Fruit fly (Drosophila melanogaster): ENCODE data around the gene CG13312.

Gene CG13312

DNA sequence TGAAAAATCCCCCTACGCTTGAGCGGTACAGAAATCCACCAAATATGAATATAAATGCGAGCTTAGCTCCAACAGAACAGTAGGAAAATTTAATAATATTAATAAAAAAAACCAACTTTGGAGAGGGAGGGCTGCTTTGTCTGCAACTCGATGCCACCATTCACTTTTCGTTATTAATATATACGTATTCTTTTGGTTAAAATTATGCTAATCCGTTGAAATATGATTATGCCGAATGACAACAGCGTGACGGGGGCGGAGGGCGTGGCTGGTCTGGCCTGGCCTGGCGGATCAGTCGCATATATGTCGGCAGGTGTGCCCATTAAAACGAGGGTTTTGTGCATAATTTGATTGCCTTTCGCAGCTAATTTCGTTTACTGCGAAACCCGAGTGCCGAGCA is 28.4 kb upstream of the CG13312 start:
- TF ChIP-seq usp (GFP tag; optimal IDR thresholded peaks at IDR 0.05) (no peak), Dll (optimal IDR thresholded peaks at IDR 0.05) (no peak), CG8478 (optimal IDR thresholded peaks at IDR 0.05) (no peak), pan (optimal IDR thresholded peaks at IDR 0.05) (no peak), EcR (GFP tag; optimal IDR thresholded peaks at IDR 0.05) (no peak), psq (optimal IDR thresholded peaks at IDR 0.05) (no peak)

DNA sequence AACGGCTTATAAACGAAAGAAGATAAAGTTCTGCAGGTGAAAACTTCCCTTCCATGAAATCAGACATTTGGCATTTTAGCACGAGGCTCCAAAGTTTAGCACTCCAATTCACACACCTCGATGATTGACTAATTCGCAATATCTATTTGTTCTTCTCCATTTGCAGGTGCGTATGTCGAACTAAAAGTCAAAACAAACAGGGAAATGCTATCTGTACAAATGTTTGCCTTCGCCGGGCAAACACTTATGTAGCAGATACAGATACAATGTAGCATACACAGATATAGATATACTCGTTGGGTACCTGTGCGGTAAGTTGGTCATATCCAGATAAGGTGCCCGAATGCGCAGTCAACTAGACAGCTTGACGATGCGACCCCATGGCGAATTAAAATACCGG is 27.9 kb upstream of the CG13312 start:
- TF ChIP-seq EcR (GFP tag; optimal IDR thresholded peaks at IDR 0.05) (no peak), Dll (optimal IDR thresholded peaks at IDR 0.05) (no peak), pan (optimal IDR thresholded peaks at IDR 0.05) (no peak)

DNA sequence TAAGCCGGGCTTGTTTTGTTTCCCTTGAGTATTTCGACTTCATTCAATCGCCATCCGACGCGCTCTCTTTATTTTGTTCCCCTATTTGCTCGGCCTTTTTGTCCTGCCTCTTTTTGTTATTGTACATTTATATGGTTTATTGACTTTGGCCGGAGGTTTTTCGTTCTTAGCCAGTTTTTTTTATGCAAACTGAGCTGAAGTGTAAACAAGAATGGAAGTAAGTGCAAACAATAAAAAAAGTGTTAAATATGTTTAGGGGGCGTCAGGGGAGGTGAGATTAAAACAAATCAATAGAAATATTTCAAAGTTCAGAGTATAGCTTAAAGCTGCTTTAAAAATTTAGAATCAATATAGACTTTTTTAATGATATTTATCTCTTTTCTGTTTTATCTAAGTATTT is 27.5 kb upstream of the CG13312 start:
- no peak for TF ChIP-seq usp (GFP tag; optimal IDR thresholded peaks at IDR 0.05)
- TF ChIP-seq Dll (optimal IDR thresholded peaks at IDR 0.05), result no peak
- no peak for TF ChIP-seq psq (optimal IDR thresholded peaks at IDR 0.05)
- no peak for TF ChIP-seq CG8478 (optimal IDR thresholded peaks at IDR 0.05)
- TF ChIP-seq pan (optimal IDR thresholded peaks at IDR 0.05), result no peak
- TF ChIP-seq EcR (GFP tag; optimal IDR thresholded peaks at IDR 0.05), result no peak

DNA sequence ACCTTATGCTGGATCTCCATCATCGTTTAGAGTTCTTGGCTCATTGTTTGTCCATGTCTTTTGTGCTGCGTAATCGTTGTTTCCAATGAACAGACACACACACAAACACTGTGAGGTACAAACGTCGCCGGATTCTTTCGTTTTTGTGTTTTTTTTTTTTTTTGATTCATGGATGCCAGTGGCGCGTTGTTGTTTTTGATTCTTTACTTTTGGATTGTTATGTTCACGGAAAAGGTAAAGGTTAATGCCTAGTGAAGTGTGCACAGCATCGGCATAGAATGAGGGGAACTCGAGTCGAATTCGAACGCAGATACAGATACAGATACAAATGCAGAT is 26.4 kb upstream of the CG13312 start:
- TF ChIP-seq CG8478 (optimal IDR thresholded peaks at IDR 0.05), result no peak
- TF ChIP-seq Dll (optimal IDR thresholded peaks at IDR 0.05), result no peak
- TF ChIP-seq pan (optimal IDR thresholded peaks at IDR 0.05), result no peak
- no peak for TF ChIP-seq usp (GFP tag; optimal IDR thresholded peaks at IDR 0.05)
- no peak for TF ChIP-seq EcR (GFP tag; optimal IDR thresholded peaks at IDR 0.05)
- TF ChIP-seq psq (optimal IDR thresholded peaks at IDR 0.05), result no peak

DNA sequence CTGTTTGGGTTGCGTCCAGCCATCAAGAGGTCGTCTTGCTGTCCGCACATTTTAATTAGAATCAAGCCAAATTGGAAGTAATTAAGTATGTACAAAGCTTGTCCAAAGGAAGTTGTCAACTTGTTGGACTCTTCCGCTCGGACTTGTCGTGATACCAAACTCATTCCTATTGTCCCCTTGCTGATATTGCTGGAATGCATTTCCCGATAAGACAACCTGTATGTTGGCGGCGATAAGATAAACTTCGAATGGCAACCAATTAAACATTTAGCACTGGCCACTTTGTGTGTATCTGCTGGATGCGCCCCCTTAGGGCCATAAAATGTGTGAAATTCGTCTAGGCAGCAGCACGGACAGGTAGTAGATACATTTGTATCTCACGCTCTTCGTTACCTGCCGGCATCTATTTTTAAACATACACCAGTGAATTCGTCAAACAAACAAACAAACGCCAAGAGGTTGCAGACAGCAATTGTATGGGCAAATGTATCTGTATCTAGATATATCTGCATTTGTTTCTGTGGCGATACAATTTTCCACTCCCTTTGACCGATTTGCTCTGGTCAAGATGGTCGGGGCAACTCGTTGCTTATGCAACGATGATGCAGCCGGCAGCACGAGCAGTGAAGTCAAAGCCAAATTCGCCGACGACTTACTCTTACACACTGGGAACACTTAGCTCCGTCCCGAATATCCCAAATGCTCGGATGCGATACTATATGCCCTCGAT is 25.9 kb upstream of the CG13312 start:
- TF ChIP-seq EcR (GFP tag; optimal IDR thresholded peaks at IDR 0.05), result no peak
- TF ChIP-seq psq (optimal IDR thresholded peaks at IDR 0.05), result no peak
- TF ChIP-seq CG8478 (optimal IDR thresholded peaks at IDR 0.05), result no peak

DNA sequence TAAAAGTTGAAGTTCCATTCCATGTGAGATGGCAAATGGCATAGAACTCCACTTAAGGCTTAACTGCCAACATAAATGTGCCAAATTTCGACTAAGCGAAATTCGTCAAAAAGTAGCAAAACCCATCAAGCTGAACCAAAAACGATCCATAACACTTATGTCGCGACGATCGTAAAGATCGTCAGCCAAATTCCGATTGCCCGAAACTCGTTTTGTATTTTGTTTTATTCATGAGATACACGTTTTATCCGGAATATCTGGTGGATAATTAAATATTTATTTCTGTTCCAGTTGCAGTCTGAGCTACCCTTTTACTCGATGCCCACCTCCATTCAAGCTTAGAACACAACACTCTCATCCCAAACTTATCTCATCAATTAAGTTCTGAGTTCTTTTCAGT is 23.9 kb upstream of the CG13312 start:
- TF ChIP-seq CG8478 (optimal IDR thresholded peaks at IDR 0.05), result no peak
- TF ChIP-seq usp (GFP tag; optimal IDR thresholded peaks at IDR 0.05), result no peak
- TF ChIP-seq pan (optimal IDR thresholded peaks at IDR 0.05), result no peak
- no peak for TF ChIP-seq Dll (optimal IDR thresholded peaks at IDR 0.05)
- TF ChIP-seq EcR (GFP tag; optimal IDR thresholded peaks at IDR 0.05), result no peak
- no peak for TF ChIP-seq psq (optimal IDR thresholded peaks at IDR 0.05)

DNA sequence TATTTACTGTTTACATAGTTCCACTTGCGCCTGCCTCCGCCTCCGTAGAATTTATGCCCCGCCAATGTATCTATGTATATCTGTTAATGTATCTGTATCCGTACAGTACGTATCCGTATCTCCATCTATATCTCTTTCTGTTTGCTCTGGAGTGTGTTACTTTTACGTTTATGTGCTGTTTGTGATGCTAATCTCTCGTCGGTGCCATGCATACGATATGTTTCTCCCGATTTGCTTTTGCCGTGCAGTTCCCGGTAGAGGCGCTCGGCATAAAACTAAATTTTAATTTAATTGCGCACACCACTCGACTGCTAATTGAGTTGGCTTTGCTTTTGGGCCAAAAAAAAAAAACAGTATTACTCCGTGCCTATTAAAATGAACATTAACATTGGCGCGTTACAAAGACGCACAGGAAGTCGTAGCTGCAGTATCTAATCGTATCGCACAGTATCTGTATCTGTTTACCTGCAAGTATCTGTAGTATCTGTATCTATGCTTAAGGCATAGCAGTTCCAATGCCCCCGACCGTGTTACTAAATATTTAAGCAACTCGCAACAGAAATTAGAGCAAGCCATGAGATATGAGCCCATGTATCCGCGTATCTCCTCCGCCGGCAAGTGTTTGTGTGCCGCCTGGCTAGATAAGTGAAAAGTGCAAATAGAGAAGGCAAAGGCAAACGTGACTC is 23.1 kb upstream of the CG13312 start:
- TF ChIP-seq pan (optimal IDR thresholded peaks at IDR 0.05), result no peak
- no peak for TF ChIP-seq EcR (GFP tag; optimal IDR thresholded peaks at IDR 0.05)
- no peak for TF ChIP-seq CG8478 (optimal IDR thresholded peaks at IDR 0.05)
- TF ChIP-seq usp (GFP tag; optimal IDR thresholded peaks at IDR 0.05), result no peak
- TF ChIP-seq Dll (optimal IDR thresholded peaks at IDR 0.05), result no peak
- no peak for TF ChIP-seq psq (optimal IDR thresholded peaks at IDR 0.05)

DNA sequence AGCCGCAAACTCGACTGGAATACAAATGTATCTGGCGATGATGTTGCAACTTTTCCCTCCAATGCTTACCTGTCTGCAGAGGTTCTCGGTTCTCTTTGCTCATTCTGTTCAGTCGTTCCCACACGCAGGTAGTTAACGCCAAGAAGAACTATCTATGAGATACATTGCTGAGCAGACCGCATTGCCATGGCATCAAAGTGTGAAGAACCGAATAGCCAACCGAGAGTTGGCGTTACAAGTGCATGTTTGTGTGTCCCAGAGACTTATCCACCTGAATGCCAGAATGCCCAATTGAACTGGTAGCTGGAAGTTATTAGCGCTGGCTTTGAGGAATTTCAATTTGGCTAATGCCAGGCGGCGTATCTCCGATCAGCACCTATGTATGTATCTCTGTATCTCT is 22.6 kb upstream of the CG13312 start:
- no peak for TF ChIP-seq pan (optimal IDR thresholded peaks at IDR 0.05)
- no peak for TF ChIP-seq EcR (GFP tag; optimal IDR thresholded peaks at IDR 0.05)
- TF ChIP-seq psq (optimal IDR thresholded peaks at IDR 0.05), result no peak
- no peak for TF ChIP-seq usp (GFP tag; optimal IDR thresholded peaks at IDR 0.05)
- no peak for TF ChIP-seq CG8478 (optimal IDR thresholded peaks at IDR 0.05)
- no peak for TF ChIP-seq Dll (optimal IDR thresholded peaks at IDR 0.05)

DNA sequence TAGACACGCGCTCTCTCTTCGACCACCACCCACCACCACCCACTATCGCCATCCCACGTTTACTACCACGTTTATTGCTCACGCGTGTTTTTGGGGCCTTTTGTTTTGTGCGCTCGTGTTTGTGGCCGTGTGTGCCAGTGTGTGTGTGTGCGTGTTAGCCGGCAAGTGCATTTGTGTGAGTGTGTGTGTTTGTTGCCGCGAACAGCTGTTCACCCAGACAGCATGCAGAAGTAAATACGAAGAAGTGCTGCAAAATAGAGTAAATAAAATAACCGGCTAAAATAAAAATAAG is 20.8 kb upstream of the CG13312 start:
- TF ChIP-seq EcR (GFP tag; optimal IDR thresholded peaks at IDR 0.05) (no peak), usp (GFP tag; optimal IDR thresholded peaks at IDR 0.05) (no peak), psq (optimal IDR thresholded peaks at IDR 0.05) (no peak), CG8478 (optimal IDR thresholded peaks at IDR 0.05) (no peak), Dll (optimal IDR thresholded peaks at IDR 0.05) (no peak), pan (optimal IDR thresholded peaks at IDR 0.05) (no peak)

DNA sequence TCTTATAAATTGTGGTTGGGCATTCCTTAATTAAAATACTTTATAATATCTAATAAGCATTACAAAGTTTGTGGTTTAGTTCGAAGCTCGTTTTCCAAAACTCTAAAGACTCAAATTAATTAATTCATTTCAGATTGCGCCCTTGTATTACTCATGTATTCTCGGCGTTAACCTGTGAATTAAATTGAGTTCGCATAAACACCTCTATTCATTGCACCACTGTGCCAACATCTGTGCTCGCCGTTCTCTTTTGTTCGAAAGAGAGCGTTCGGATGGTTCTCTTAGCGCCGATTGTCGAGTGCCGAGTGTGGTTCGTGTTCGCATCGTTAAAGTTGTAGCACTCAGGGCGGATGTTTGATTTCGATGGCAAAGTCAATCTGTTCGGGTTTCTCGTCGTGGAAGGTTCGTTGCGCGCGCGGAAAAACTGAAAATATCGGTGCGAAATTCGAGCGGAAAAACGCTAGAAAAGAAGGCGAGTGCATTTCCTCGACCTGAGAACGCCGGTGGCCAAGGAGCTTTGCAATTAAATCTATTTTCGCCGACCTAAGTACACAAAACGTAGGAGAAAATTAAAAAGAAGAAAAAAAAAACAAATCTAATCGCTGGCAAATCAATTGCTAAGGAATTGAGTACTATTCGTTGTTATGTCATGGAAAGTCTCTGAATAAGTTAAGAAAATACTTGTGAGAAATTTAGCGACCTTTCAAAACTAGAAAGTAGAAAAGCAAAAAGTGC is 20.3 kb upstream of the CG13312 start, which contains the start of gene dally:
Gene dally (plus strand): TSS at position 373 of the 735 bp plus-strand sequence.
- no peak for TF ChIP-seq usp (GFP tag; optimal IDR thresholded peaks at IDR 0.05)
- no peak for TF ChIP-seq pan (optimal IDR thresholded peaks at IDR 0.05)
- TF ChIP-seq CG8478 (optimal IDR thresholded peaks at IDR 0.05), result no peak
- TF ChIP-seq EcR (GFP tag; optimal IDR thresholded peaks at IDR 0.05), result no peak
- TF ChIP-seq psq (optimal IDR thresholded peaks at IDR 0.05), result no peak
- TF ChIP-seq Dll (optimal IDR thresholded peaks at IDR 0.05), result no peak

DNA sequence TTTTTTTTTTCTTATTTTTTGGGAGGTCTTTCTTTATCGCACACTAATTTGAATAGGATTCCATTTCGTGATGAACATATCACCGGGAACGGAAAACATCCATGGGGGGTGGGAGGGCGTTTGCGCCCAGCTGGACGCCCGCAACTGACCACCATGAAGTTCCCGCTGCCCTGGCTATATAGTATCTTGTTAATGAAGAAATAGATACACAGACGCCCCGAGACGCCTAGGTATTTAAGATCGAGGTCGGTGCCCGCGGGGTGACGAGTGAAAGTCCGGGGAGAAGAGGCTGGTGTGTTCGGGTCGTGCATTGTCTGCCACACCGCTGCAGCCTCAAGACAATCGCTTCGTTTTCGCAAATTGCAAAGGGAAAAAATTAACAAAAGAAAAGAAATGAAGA is 19.0 kb upstream of the CG13312 start:
- TF ChIP-seq usp (GFP tag; optimal IDR thresholded peaks at IDR 0.05) (no peak), EcR (GFP tag; optimal IDR thresholded peaks at IDR 0.05) (no peak), CG8478 (optimal IDR thresholded peaks at IDR 0.05) (no peak), Dll (optimal IDR thresholded peaks at IDR 0.05) (no peak), psq (optimal IDR thresholded peaks at IDR 0.05) (no peak), pan (optimal IDR thresholded peaks at IDR 0.05) (no peak)

DNA sequence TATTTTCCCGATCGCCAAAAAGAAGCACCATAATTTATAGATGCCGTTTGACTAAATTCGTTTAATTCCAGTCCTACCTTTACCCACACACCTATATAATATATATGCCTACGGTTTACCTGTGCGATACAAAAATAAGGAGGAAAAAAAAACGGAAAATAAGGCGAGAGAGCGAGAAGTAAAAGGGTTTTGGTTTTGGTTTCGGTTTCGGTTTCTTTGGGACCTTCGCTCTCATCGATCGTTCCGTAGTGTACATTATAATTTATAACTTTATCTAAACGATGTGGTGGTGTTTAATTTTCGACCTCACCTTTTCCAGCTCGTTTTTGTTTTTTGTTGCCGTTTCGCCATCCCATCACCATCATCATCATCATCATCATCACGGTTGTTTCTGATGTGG is 18.5 kb upstream of the CG13312 start:
- TF ChIP-seq psq (optimal IDR thresholded peaks at IDR 0.05), result no peak
- TF ChIP-seq usp (GFP tag; optimal IDR thresholded peaks at IDR 0.05), result no peak
- no peak for TF ChIP-seq Dll (optimal IDR thresholded peaks at IDR 0.05)
- no peak for TF ChIP-seq CG8478 (optimal IDR thresholded peaks at IDR 0.05)
- no peak for TF ChIP-seq EcR (GFP tag; optimal IDR thresholded peaks at IDR 0.05)
- TF ChIP-seq pan (optimal IDR thresholded peaks at IDR 0.05), result no peak

All from whole organism.